Fruit fly (Drosophila melanogaster): Measurements from ENCODE around the gene CG42324.

CG42324 gene

dm6 chr3L:3492116-3492747 lies 20.0 kb downstream of the CG42324 start:
- TF ChIP-seq CG8159 (tag; optimal IDR thresholded peaks at IDR 0.05) (no peak), fd96Ca (GFP tag; IDR thresholded peaks at IDR 0.05) (no peak), CG13204 (GFP tag; optimal IDR thresholded peaks at IDR 0.05) (no peak), rn (GFP tag; IDR thresholded peaks at IDR 0.05) (no peak), CG15710 (tag; optimal IDR thresholded peaks at IDR 0.05) (no peak), EcR (GFP tag; optimal IDR thresholded peaks at IDR 0.05) (no peak), Pif1B (GFP tag; optimal IDR thresholded peaks at IDR 0.05) (no peak), CG34367 (tag; optimal IDR thresholded peaks at IDR 0.05) (no peak)

- TF ChIP-seq CG10348 (GFP tag; IDR thresholded peaks at IDR 0.05): no peak
- TF ChIP-seq CG17806 (tag; optimal IDR thresholded peaks at IDR 0.05): no peak
- no peak for TF ChIP-seq fd96Ca (GFP tag; IDR thresholded peaks at IDR 0.05)
- TF ChIP-seq CG8301 (tag; optimal IDR thresholded peaks at IDR 0.05): peak; percentile 5
- no peak for TF ChIP-seq gl (tag; optimal IDR thresholded peaks at IDR 0.05)
- TF ChIP-seq CG14655 (GFP tag; optimal IDR thresholded peaks at IDR 0.05): peak; percentile 35
- TF ChIP-seq Ets98B (GFP tag; IDR thresholded peaks at IDR 0.05): no peak
- TF ChIP-seq Pif1A (GFP tag; optimal IDR thresholded peaks at IDR 0.05): no peak
- no peak for TF ChIP-seq Snoo (tag; optimal IDR thresholded peaks at IDR 0.05)
- TF ChIP-seq rn (GFP tag; IDR thresholded peaks at IDR 0.05): no peak
- no peak for TF ChIP-seq CG12605 (GFP tag; IDR thresholded peaks at IDR 0.05)
- peak; percentile 21 for TF ChIP-seq CG15710 (tag; optimal IDR thresholded peaks at IDR 0.05)
- no peak for TF ChIP-seq CG34367 (tag; optimal IDR thresholded peaks at IDR 0.05)
- no peak for TF ChIP-seq EcR (GFP tag; optimal IDR thresholded peaks at IDR 0.05)
- TF ChIP-seq Pif1B (GFP tag; optimal IDR thresholded peaks at IDR 0.05): no peak
- peak; percentile 8 for TF ChIP-seq CG8159 (tag; optimal IDR thresholded peaks at IDR 0.05)
- no peak for TF ChIP-seq CG32121 (GFP tag; IDR thresholded peaks at IDR 0.05)
- TF ChIP-seq D1 (tag; optimal IDR thresholded peaks at IDR 0.05): no peak
- TF ChIP-seq CG4496 (GFP tag; IDR thresholded peaks at IDR 0.05): 0 out of 3 replicates have a peak, but pooled peaks have one; percentile 25
- no peak for TF ChIP-seq CG9948 (tag; optimal IDR thresholded peaks at IDR 0.05)
Observed at dm6 chr3L:3496593-3496992, 24.3 kb downstream of the CG42324 start.

dm6 chr3L:3503248-3503647 lies 31.0 kb downstream of the CG42324 start:
- TF ChIP-seq CG14655 (GFP tag; optimal IDR thresholded peaks at IDR 0.05) (peak; percentile 25), Snoo (tag; optimal IDR thresholded peaks at IDR 0.05) (no peak)

- TF ChIP-seq gl (tag; optimal IDR thresholded peaks at IDR 0.05): no peak
- peak; percentile 73 for TF ChIP-seq EcR (GFP tag; optimal IDR thresholded peaks at IDR 0.05)
Observed at dm6 chr3L:3512567-3512966, 40.3 kb downstream of the CG42324 start, which contains the start of gene ImpE2. ImpE2 (minus strand) TSS chr3L:3512681.

dm6 chr3L:3512998-3513397 lies 40.8 kb downstream of the CG42324 start:
- TF ChIP-seq EcR (GFP tag; optimal IDR thresholded peaks at IDR 0.05): no peak
- peak; percentile 19 for TF ChIP-seq Pif1B (GFP tag; optimal IDR thresholded peaks at IDR 0.05)
- no peak for TF ChIP-seq fd96Ca (GFP tag; IDR thresholded peaks at IDR 0.05)
- peak; percentile 33 for TF ChIP-seq Pif1A (GFP tag; optimal IDR thresholded peaks at IDR 0.05)
- peak; percentile 48 for TF ChIP-seq CG8301 (tag; optimal IDR thresholded peaks at IDR 0.05)
- no peak for TF ChIP-seq gl (tag; optimal IDR thresholded peaks at IDR 0.05)
- no peak for TF ChIP-seq Ets98B (GFP tag; IDR thresholded peaks at IDR 0.05)
- TF ChIP-seq CG32121 (GFP tag; IDR thresholded peaks at IDR 0.05): no peak
- no peak for TF ChIP-seq rn (GFP tag; IDR thresholded peaks at IDR 0.05)
- TF ChIP-seq CG12605 (GFP tag; IDR thresholded peaks at IDR 0.05): 0 out of 2 replicates have a peak, but pooled peaks have one; percentile 9
- no peak for TF ChIP-seq Snoo (tag; optimal IDR thresholded peaks at IDR 0.05)
- peak; percentile 61 for TF ChIP-seq CG8159 (tag; optimal IDR thresholded peaks at IDR 0.05)
- no peak for TF ChIP-seq CG10348 (GFP tag; IDR thresholded peaks at IDR 0.05)
- TF ChIP-seq D1 (tag; optimal IDR thresholded peaks at IDR 0.05): peak; percentile 28
- TF ChIP-seq CG15710 (tag; optimal IDR thresholded peaks at IDR 0.05): peak; percentile 32
- no peak for TF ChIP-seq CG13204 (GFP tag; optimal IDR thresholded peaks at IDR 0.05)
- TF ChIP-seq CG34367 (tag; optimal IDR thresholded peaks at IDR 0.05): peak; percentile 72
- TF ChIP-seq CG9948 (tag; optimal IDR thresholded peaks at IDR 0.05): peak; percentile 90
- TF ChIP-seq CG4496 (GFP tag; IDR thresholded peaks at IDR 0.05): no peak
- peak; percentile 76 for TF ChIP-seq CG17806 (tag; optimal IDR thresholded peaks at IDR 0.05)
- peak; percentile 82 for TF ChIP-seq CG14655 (GFP tag; optimal IDR thresholded peaks at IDR 0.05)

dm6 chr3L:3514020-3514419 lies 41.8 kb downstream of the CG42324 start:
- TF ChIP-seq rn (GFP tag; IDR thresholded peaks at IDR 0.05) (no peak), CG15710 (tag; optimal IDR thresholded peaks at IDR 0.05) (peak; percentile 69), Snoo (tag; optimal IDR thresholded peaks at IDR 0.05) (peak; percentile 79), CG13204 (GFP tag; optimal IDR thresholded peaks at IDR 0.05) (peak; percentile 4), CG14655 (GFP tag; optimal IDR thresholded peaks at IDR 0.05) (peak; percentile 51), fd96Ca (GFP tag; IDR thresholded peaks at IDR 0.05) (no peak), CG17806 (tag; optimal IDR thresholded peaks at IDR 0.05) (peak; percentile 74), CG32121 (GFP tag; IDR thresholded peaks at IDR 0.05) (no peak), CG8159 (tag; optimal IDR thresholded peaks at IDR 0.05) (peak; percentile 74), CG12605 (GFP tag; IDR thresholded peaks at IDR 0.05) (no peak), CG34367 (tag; optimal IDR thresholded peaks at IDR 0.05) (peak; percentile 65), CG8301 (tag; optimal IDR thresholded peaks at IDR 0.05) (peak; percentile 28), gl (tag; optimal IDR thresholded peaks at IDR 0.05) (peak; percentile 44), CG10348 (GFP tag; IDR thresholded peaks at IDR 0.05) (no peak), Pif1B (GFP tag; optimal IDR thresholded peaks at IDR 0.05) (peak; percentile 44), Pif1A (GFP tag; optimal IDR thresholded peaks at IDR 0.05) (peak; percentile 51), CG9948 (tag; optimal IDR thresholded peaks at IDR 0.05) (peak; percentile 76), Ets98B (GFP tag; IDR thresholded peaks at IDR 0.05) (no peak), EcR (GFP tag; optimal IDR thresholded peaks at IDR 0.05) (peak; percentile 85), D1 (tag; optimal IDR thresholded peaks at IDR 0.05) (peak; percentile 50), CG4496 (GFP tag; IDR thresholded peaks at IDR 0.05) (0 out of 3 replicates have a peak, but pooled peaks have one; percentile 28)

Measured in whole organism, pupa.